Fruit fly (Drosophila melanogaster) whole organism, prepupa: ENCODE data around the gene wuho.

Experiments
- Blimp-1 ChIP-seq: fragments of 200-800 bp; sonication (Bioruptor generic); optimal IDR thresholded peaks from 3 replicates; lab custom pipeline; 2017; ENCODE audit warnings: missing biosample characterization, missing genetic modification characterization, mild to moderate bottlenecking, moderate library complexity, missing genetic modification reagents
- CG10631 ChIP-seq: fragments of 200-800 bp; sonication (Bioruptor generic); optimal IDR thresholded peaks from 2 replicates; lab custom pipeline; 2016; ENCODE audit warnings: missing biosample characterization, missing genetic modification characterization
- CG10669 ChIP-seq: fragments of 200-800 bp; sonication (Bioruptor generic); optimal IDR thresholded peaks from 3 replicates; lab custom pipeline; 2018; ENCODE audit warnings: missing biosample characterization, mild to moderate bottlenecking, missing genetic modification characterization, moderate library complexity
- CG11294 ChIP-seq: fragments of 200-800 bp; sonication (Bioruptor generic); IDR thresholded peaks from 2 replicates; pipeline ENCODE4 v1.3.6; 2022; ENCODE audit warnings: missing biosample characterization, missing genetic modification characterization
- CG11902 ChIP-seq: fragments of 200-800 bp; sonication (Bioruptor generic); optimal IDR thresholded peaks from 3 replicates; lab custom pipeline; 2016; ENCODE audit warnings: missing biosample characterization, missing genetic modification characterization
- CG1621 ChIP-seq: fragments of 200-800 bp; sonication (Bioruptor generic); optimal IDR thresholded peaks from 3 replicates; lab custom pipeline; 2018; ENCODE audit warnings: missing biosample characterization, mild to moderate bottlenecking, missing genetic modification characterization
- CG16779 ChIP-seq: fragments of 200-800 bp; sonication (Bioruptor generic); optimal IDR thresholded peaks from 3 replicates; lab custom pipeline; 2017; ENCODE audit warnings: missing biosample characterization, mild to moderate bottlenecking, missing genetic modification characterization
- CG3032 ChIP-seq: fragments of 200-800 bp; optimal IDR thresholded peaks from 2 replicates; lab custom pipeline; 2019; ENCODE audit warnings: missing biosample characterization, mild to moderate bottlenecking, missing genetic modification characterization, moderate library complexity
- CG32006 ChIP-seq: fragments of 200-800 bp; sonication (Bioruptor generic); optimal IDR thresholded peaks from 3 replicates; lab custom pipeline; 2017; ENCODE audit warnings: missing biosample characterization, mild to moderate bottlenecking, missing genetic modification characterization
- CG34406 ChIP-seq: fragments of 200-800 bp; sonication (Bioruptor generic); optimal IDR thresholded peaks from 3 replicates; lab custom pipeline; 2016; ENCODE audit warnings: missing biosample characterization, missing genetic modification characterization
- CG3919 ChIP-seq: fragments of 200-800 bp; sonication (Bioruptor generic); optimal IDR thresholded peaks from 3 replicates; lab custom pipeline; 2016; ENCODE audit warnings: missing biosample characterization, missing genetic modification characterization
- CG4318 ChIP-seq: fragments of 200-800 bp; sonication (Bioruptor generic); optimal IDR thresholded peaks from 3 replicates; lab custom pipeline; 2017; ENCODE audit warnings: missing biosample characterization, mild to moderate bottlenecking, missing genetic modification characterization
- CG6163 ChIP-seq: fragments of 200-800 bp; sonication (Bioruptor generic); IDR thresholded peaks from 3 replicates; pipeline ENCODE4 v1.3.6; 2022; ENCODE audit warnings: missing biosample characterization, missing genetic modification characterization
- CG6276 ChIP-seq: fragments of 200-800 bp; sonication (Bioruptor generic); optimal IDR thresholded peaks from 2 replicates; lab custom pipeline; 2017; ENCODE audit warnings: missing biosample characterization, mild to moderate bottlenecking, missing genetic modification characterization
- CG6808 ChIP-seq: fragments of 200-800 bp; sonication (Bioruptor generic); optimal IDR thresholded peaks from 3 replicates; lab custom pipeline; 2017; ENCODE audit warnings: missing biosample characterization, missing genetic modification characterization, mild to moderate bottlenecking, moderate library complexity, missing genetic modification reagents
- CG7368 ChIP-seq: fragments of 200-800 bp; sonication (Bioruptor generic); optimal IDR thresholded peaks from 3 replicates; lab custom pipeline; 2016; ENCODE audit warnings: missing biosample characterization, missing genetic modification characterization
- CG8119 ChIP-seq: fragments of 200-800 bp; sonication (Bioruptor generic); IDR thresholded peaks from 3 replicates; pipeline ENCODE4 v1.3.6; 2022; ENCODE audit warnings: missing biosample characterization, missing genetic modification characterization
- CG8319 ChIP-seq: fragments of 200-800 bp; sonication (Bioruptor generic); optimal IDR thresholded peaks from 3 replicates; lab custom pipeline; 2016; ENCODE audit warnings: missing biosample characterization, missing genetic modification characterization
- CG8632 ChIP-seq: fragments of 200-800 bp; sonication (Bioruptor generic); optimal IDR thresholded peaks from 3 replicates; lab custom pipeline; 2016; ENCODE audit warnings: missing biosample characterization, missing genetic modification characterization
- CG9139 ChIP-seq: fragments of 200-800 bp; sonication (Bioruptor generic); optimal IDR thresholded peaks from 3 replicates; lab custom pipeline; 2017; ENCODE audit warnings: missing biosample characterization, mild to moderate bottlenecking, missing genetic modification characterization
- Eip78C ChIP-seq: fragments of 200-800 bp; sonication (Bioruptor generic); peaks from one replicate; lab custom pipeline; 2016; ENCODE audit warnings: missing biosample characterization, missing genetic modification characterization
- Eip93F ChIP-seq: fragments of 200-800 bp; sonication (Bioruptor generic); optimal IDR thresholded peaks from 2 replicates; lab custom pipeline; 2016; ENCODE audit warnings: missing biosample characterization, mild to moderate bottlenecking, missing genetic modification characterization
- Ets21C ChIP-seq: fragments of 200-800 bp; sonication (Bioruptor generic); optimal IDR thresholded peaks from 3 replicates; lab custom pipeline; 2016; ENCODE audit warnings: missing biosample characterization, missing genetic modification characterization
- Ets96B ChIP-seq: fragments of 200-800 bp; optimal IDR thresholded peaks from 2 replicates; lab custom pipeline; 2019; ENCODE audit warnings: missing biosample characterization, mild to moderate bottlenecking, missing genetic modification characterization, moderate library complexity
- Gug ChIP-seq: fragments of 200-800 bp; sonication (Bioruptor generic); IDR thresholded peaks from 2 replicates; pipeline ENCODE4 v1.3.6; 2022; ENCODE audit warnings: missing biosample characterization, missing genetic modification characterization
- Hr38 ChIP-seq: sonication (Bioruptor generic); optimal IDR thresholded peaks from 2 replicates; lab custom pipeline; 2016; ENCODE audit warnings: missing biosample characterization, missing genetic modification characterization
- Hr39 ChIP-seq: fragments of 200-800 bp; sonication (Bioruptor generic); optimal IDR thresholded peaks from 2 replicates; lab custom pipeline; 2016; ENCODE audit warnings: missing biosample characterization, missing genetic modification characterization
- Hr4 ChIP-seq: fragments of 200-800 bp; sonication (Bioruptor generic); optimal IDR thresholded peaks from 3 replicates; lab custom pipeline; 2016; ENCODE audit warnings: missing biosample characterization, missing genetic modification characterization
- Lpt ChIP-seq: fragments of 200-800 bp; sonication (Bioruptor generic); optimal IDR thresholded peaks from 3 replicates; lab custom pipeline; 2016; ENCODE audit warnings: missing biosample characterization, missing genetic modification characterization
- Met ChIP-seq: fragments of 200-800 bp; sonication (Bioruptor generic); optimal IDR thresholded peaks from 3 replicates; lab custom pipeline; 2016; ENCODE audit warnings: missing biosample characterization, missing genetic modification characterization
- OdsH ChIP-seq: fragments of 200-800 bp; sonication (Bioruptor generic); optimal IDR thresholded peaks from 3 replicates; lab custom pipeline; 2016; ENCODE audit warnings: missing biosample characterization, missing genetic modification characterization
- Sox102F ChIP-seq: fragments of 200-800 bp; sonication (Bioruptor generic); optimal IDR thresholded peaks from 2 replicates; lab custom pipeline; 2016; ENCODE audit warnings: missing biosample characterization, mild to moderate bottlenecking, missing genetic modification characterization
- Sox15 ChIP-seq: fragments of 200-800 bp; sonication (Bioruptor generic); optimal IDR thresholded peaks from 3 replicates; lab custom pipeline; 2016; ENCODE audit warnings: missing biosample characterization, missing genetic modification characterization
- achi ChIP-seq: fragments of 200-800 bp; sonication (Bioruptor generic); optimal IDR thresholded peaks from 3 replicates; lab custom pipeline; 2016; ENCODE audit warnings: missing biosample characterization, missing genetic modification characterization
- acj6 ChIP-seq: fragments of 200-800 bp; sonication (Bioruptor generic); optimal IDR thresholded peaks from 3 replicates; lab custom pipeline; 2016; ENCODE audit warnings: missing biosample characterization, missing genetic modification characterization
- cyc ChIP-seq: fragments of 200-800 bp; sonication (Bioruptor generic); optimal IDR thresholded peaks from 3 replicates; lab custom pipeline; 2016; ENCODE audit warnings: missing biosample characterization, missing genetic modification characterization
- dac ChIP-seq: fragments of 200-800 bp; sonication (Bioruptor generic); optimal IDR thresholded peaks from 2 replicates; lab custom pipeline; 2017; ENCODE audit warnings: missing biosample characterization, mild to moderate bottlenecking, missing genetic modification characterization
- eg ChIP-seq: fragments of 200-800 bp; sonication (Bioruptor generic); IDR thresholded peaks from 3 replicates; pipeline ENCODE4 v1.3.6; 2022; ENCODE audit warnings: missing biosample characterization, missing genetic modification characterization
- fd59A ChIP-seq: fragments of 200-800 bp; sonication (Bioruptor generic); optimal IDR thresholded peaks from 2 replicates; lab custom pipeline; 2017; ENCODE audit warnings: missing biosample characterization, mild to moderate bottlenecking, missing genetic modification characterization, missing genetic modification reagents
- lz ChIP-seq: fragments of 200-800 bp; sonication (Bioruptor generic); optimal IDR thresholded peaks from 3 replicates; lab custom pipeline; 2016; ENCODE audit warnings: missing biosample characterization, missing genetic modification characterization
- pdm3 ChIP-seq: fragments of 200-800 bp; sonication (Bioruptor generic); optimal IDR thresholded peaks from 3 replicates; lab custom pipeline; 2016; ENCODE audit warnings: missing biosample characterization, missing genetic modification characterization
- spab ChIP-seq: fragments of 200-800 bp; sonication (Bioruptor generic); optimal IDR thresholded peaks from 2 replicates; lab custom pipeline; 2017; ENCODE audit warnings: missing biosample characterization, mild to moderate bottlenecking, missing genetic modification characterization, missing genetic modification reagents
- ss ChIP-seq, 2 experiments: fragments of 200-800 bp; sonication (Bioruptor generic); optimal IDR thresholded peaks; 2 replicates in 1 of 2; 3 replicates in 1 of 2; lab custom pipeline; 2017 to 2018; ENCODE audit warnings: mild to moderate bottlenecking in 2 of 2, missing biosample characterization in 2 of 2, missing genetic modification characterization in 2 of 2, moderate library complexity in 1 of 2
- svp ChIP-seq: fragments of 200-800 bp; sonication (Bioruptor generic); peaks from one replicate; lab custom pipeline; 2016; ENCODE audit warnings: missing biosample characterization, missing genetic modification characterization
- vri ChIP-seq: fragments of 200-800 bp; sonication (Bioruptor generic); optimal IDR thresholded peaks from 3 replicates; lab custom pipeline; 2016; ENCODE audit warnings: missing biosample characterization, mild to moderate bottlenecking, missing genetic modification characterization

wuho gene

dm6 chrX:6263614-6264130, 24.2 kb upstream of the wuho start (continued):
- TF ChIP-seq Met (GFP tag; lab: Kevin White, UChicago) (peak; percentile 5), Sox15 (peak; percentile 14), CG6808 (GFP tag; lab: Kevin White, UChicago) (peak; percentile 22), svp (GFP tag; lab: Kevin White, UChicago) (peak; percentile 68), achi (GFP tag; lab: Kevin White, UChicago) (peak; percentile 37), CG11294 (GFP tag; lab: Robert Waterston, UW) (no peak), Ets21C (GFP tag; lab: Kevin White, UChicago) (no peak), CG8632 (GFP tag; lab: Kevin White, UChicago) (no peak), CG4318 (GFP tag; lab: Kevin White, UChicago) (peak; percentile 11), CG16779 (tag; lab: Kevin White, UChicago) (no peak), eg (GFP tag; lab: Robert Waterston, UW) (peak; percentile 53; the same call in 2 of the 3 replicates), acj6 (peak; percentile 21), CG8119 (GFP tag; lab: Robert Waterston, UW) (peak; percentile 64; the same call in 2 of the 3 replicates), CG10631 (GFP tag; lab: Kevin White, UChicago) (no peak), CG10669 (GFP tag; lab: Kevin White, UChicago) (peak; percentile 21), CG6163 (GFP tag; lab: Robert Waterston, UW) (no peak), CG6276 (GFP tag; lab: Kevin White, UChicago) (peak; percentile 79), CG8319 (peak; percentile 14), CG34406 (no peak), Eip78C (peak; percentile 88), CG7368 (GFP tag; lab: Kevin White, UChicago) (no peak), lz (peak; percentile 17), CG9139 (GFP tag; lab: Kevin White, UChicago) (no peak), dac (GFP tag; lab: Kevin White, UChicago) (peak; percentile 55), Hr38 (GFP tag; lab: Kevin White, UChicago) (no peak), fd59A (GFP tag; lab: Kevin White, UChicago) (peak; percentile 18), Lpt (GFP tag; lab: Kevin White, UChicago) (peak; percentile 24), CG1621 (no peak), cyc (GFP tag; lab: Kevin White, UChicago) (no peak), Ets96B (tag; lab: Kevin White, UChicago) (peak; percentile 36)

dm6 chrX:6264456-6264855, 23.4 kb upstream of the wuho start:
- TF ChIP-seq CG32006 (GFP tag; lab: Kevin White, UChicago) (no peak), CG10631 (GFP tag; lab: Kevin White, UChicago) (no peak), Met (GFP tag; lab: Kevin White, UChicago) (no peak), dac (GFP tag; lab: Kevin White, UChicago) (no peak), OdsH (GFP tag; lab: Kevin White, UChicago) (no peak), CG6163 (GFP tag; lab: Robert Waterston, UW) (no peak), Eip78C (no peak), vri (GFP tag; lab: Kevin White, UChicago) (no peak), Hr39 (no peak), ss (GFP tag; optimal IDR thresholded peaks at IDR 0.05; lab: Kevin White, UChicago) (no peak)

dm6 chrX:6265456-6265877, 22.4 kb upstream of the wuho start:
- TF ChIP-seq Sox102F (GFP tag; lab: Kevin White, UChicago), result peak; percentile 91
- TF ChIP-seq pdm3 (GFP tag; lab: Kevin White, UChicago), result peak; percentile 96
- TF ChIP-seq eg (GFP tag; lab: Robert Waterston, UW), result peak; percentile 93
- peak; percentile 25 for TF ChIP-seq Eip93F
- peak; percentile 82 for TF ChIP-seq vri (GFP tag; lab: Kevin White, UChicago)
- TF ChIP-seq Ets96B (tag; lab: Kevin White, UChicago), result peak; percentile 78
- TF ChIP-seq CG8319, result peak; percentile 93
- TF ChIP-seq ss (GFP tag; optimal IDR thresholded peaks at IDR 0.05; lab: Kevin White, UChicago), result peak; percentile 64 to 78
- TF ChIP-seq CG6276 (GFP tag; lab: Kevin White, UChicago), result peak; percentile 94
- peak; percentile 86 for TF ChIP-seq CG1621
- peak; percentile 97 for TF ChIP-seq Hr4 (GFP tag; lab: Kevin White, UChicago)
- peak; percentile 92 for TF ChIP-seq Gug (GFP tag; lab: Robert Waterston, UW)
- peak; percentile 80 for TF ChIP-seq CG3032 (tag; lab: Kevin White, UChicago)
- peak; percentile 87 for TF ChIP-seq CG11902 (GFP tag; lab: Kevin White, UChicago)
- TF ChIP-seq cyc (GFP tag; lab: Kevin White, UChicago), result peak; percentile 85
- TF ChIP-seq CG34406, result peak; percentile 93
- TF ChIP-seq CG6163 (GFP tag; lab: Robert Waterston, UW), result peak; percentile 91
- peak; percentile 44 for TF ChIP-seq Blimp-1 (GFP tag; lab: Kevin White, UChicago)
- TF ChIP-seq CG16779 (tag; lab: Kevin White, UChicago), result peak; percentile 89
- peak; percentile 98 for TF ChIP-seq CG32006 (GFP tag; lab: Kevin White, UChicago)
- TF ChIP-seq spab (GFP tag; lab: Kevin White, UChicago), result peak; percentile 85
- peak; percentile 64 for TF ChIP-seq Hr38 (GFP tag; lab: Kevin White, UChicago)
- TF ChIP-seq Lpt (GFP tag; lab: Kevin White, UChicago), result peak; percentile 97
- peak; percentile 93 for TF ChIP-seq CG3919
- peak; percentile 73 for TF ChIP-seq CG9139 (GFP tag; lab: Kevin White, UChicago)
- TF ChIP-seq Ets21C (GFP tag; lab: Kevin White, UChicago), result peak; percentile 84
- peak; percentile 96 for TF ChIP-seq CG4318 (GFP tag; lab: Kevin White, UChicago)
